Worm (Caenorhabditis elegans) whole organism, mixed stage, embryonic: ENCODE results near the gene C46G7.2.

ENCODE experiments used
- lin-13 ChIP-seq: fragments of 150-350 bp; optimal IDR thresholded peaks from 2 replicates; lab custom pipeline; 2014; ENCODE audit warnings: missing biosample characterization, missing genetic modification characterization
- nhr-12 ChIP-seq: fragments of 150-350 bp; optimal IDR thresholded peaks from 2 replicates; lab custom pipeline; 2014; ENCODE audit warnings: missing biosample characterization, missing genetic modification characterization
- nhr-28 ChIP-seq: fragments of 150-350 bp; optimal IDR thresholded peaks from 2 replicates; lab custom pipeline; 2014; ENCODE audit warnings: missing biosample characterization, missing genetic modification characterization
- pha-4 ChIP-seq: fragments of 150-350 bp; optimal IDR thresholded peaks from 2 replicates; lab custom pipeline; 2018; ENCODE audit warnings: missing biosample characterization, missing genetic modification reagents, missing genetic modification characterization
- ztf-11 ChIP-seq: fragments of 150-350 bp; optimal IDR thresholded peaks from 2 replicates; lab custom pipeline; 2014; ENCODE audit warnings: missing biosample characterization, missing genetic modification characterization

ce11 chrIV:6032413-6032812 lies 17.4 kb downstream of the C46G7.2 start:
- TF ChIP-seq nhr-12 (tag; lab: Kevin White, UChicago): no peak
- TF ChIP-seq ztf-11: no peak
- TF ChIP-seq nhr-28: no peak
- no peak for TF ChIP-seq pha-4 (tag; lab: Kevin White, UChicago)
- TF ChIP-seq lin-13 (tag; lab: Kevin White, UChicago): no peak
